Fruit fly (Drosophila melanogaster): ENCODE data around the gene ssp6.

DNA sequence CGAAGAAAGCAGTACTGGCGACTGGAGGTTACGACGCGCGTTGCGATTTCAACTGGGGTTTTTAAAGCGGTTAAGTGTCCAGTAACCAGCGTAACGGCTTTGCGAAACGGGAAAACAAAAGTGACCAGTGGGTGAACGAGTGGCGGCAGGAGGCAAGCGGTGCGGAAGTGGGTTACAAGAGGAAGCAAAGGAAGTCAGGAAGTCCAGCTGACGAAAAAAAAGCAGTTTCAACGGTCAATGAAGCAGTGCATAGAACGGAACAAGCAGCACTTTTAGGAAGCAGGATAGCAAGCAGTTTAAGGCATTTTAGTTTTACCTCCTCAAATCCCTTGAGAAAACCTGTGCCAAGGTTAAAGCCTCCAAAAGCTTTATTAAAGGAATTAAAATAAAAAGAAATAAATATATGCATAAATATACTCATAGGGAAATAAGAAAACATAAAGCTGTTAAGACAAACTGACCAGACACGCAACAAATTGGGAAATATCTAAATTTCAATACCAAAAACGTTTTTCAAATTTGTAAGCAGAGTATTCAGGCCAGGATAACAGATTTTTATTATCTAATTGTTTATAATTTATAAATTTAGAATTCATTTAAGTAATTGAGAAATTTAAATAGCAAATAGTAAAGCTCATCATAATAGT is 17.3 kb upstream of the ssp6 start, which contains the start of gene CG6592:
- no peak for TF ChIP-seq woc (GFP tag; optimal IDR thresholded peaks at IDR 0.05)
- TF ChIP-seq usp (GFP tag; optimal IDR thresholded peaks at IDR 0.05), result no peak
- TF ChIP-seq Dfd (GFP tag; optimal IDR thresholded peaks at IDR 0.05), result no peak
- TF ChIP-seq ey (GFP tag; optimal IDR thresholded peaks at IDR 0.05), result no peak
- TF ChIP-seq N (GFP tag; optimal IDR thresholded peaks at IDR 0.05), result no peak
- no peak for TF ChIP-seq Hr78 (GFP tag; optimal IDR thresholded peaks at IDR 0.05)
- no peak for TF ChIP-seq psq (GFP tag; optimal IDR thresholded peaks at IDR 0.05)

Measured in whole organism, wandering third instar larva.